Worm (Caenorhabditis elegans): ENCODE results near the gene fbxa-81.
A peak's percentile ranks its signal among the peaks of the same experiment; 100 is the strongest.

fbxa-81 gene

DNA sequence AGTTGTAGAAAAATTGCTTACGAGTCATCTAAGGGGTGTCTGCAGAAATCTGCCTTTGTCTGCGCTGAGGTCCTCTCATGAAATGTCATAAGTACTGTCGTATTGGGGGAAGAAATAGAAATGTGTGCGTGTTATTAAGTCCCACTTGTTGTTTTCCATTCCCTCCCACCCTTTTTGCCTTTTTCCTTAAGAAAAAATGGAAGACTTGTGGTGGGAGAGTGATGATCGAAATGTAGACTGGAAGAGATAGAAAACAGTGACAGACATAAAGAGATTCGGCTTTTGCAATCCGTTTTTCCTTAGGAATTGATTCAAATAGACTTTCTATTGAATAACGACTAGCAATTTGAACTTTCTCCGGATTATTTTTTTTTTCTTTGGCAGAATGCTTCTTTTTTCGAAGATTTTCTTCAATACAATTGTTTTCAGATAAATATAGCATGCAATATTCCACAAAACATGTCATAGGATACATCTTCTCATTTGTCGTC is 7.9 kb upstream of the fbxa-81 start, which contains the start of gene ram-5:
Gene ram-5 (plus strand): TSS at position 441 of the 491 bp plus-strand sequence.
- TF ChIP-seq ceh-82 (tag; optimal IDR thresholded peaks at IDR 0.05): no peak
- no peak for TF ChIP-seq nhr-43 (tag; optimal IDR thresholded peaks at IDR 0.05; ENCODE audit: poor library complexity, severe bottlenecking)
- no peak for TF ChIP-seq zag-1 (tag; optimal IDR thresholded peaks at IDR 0.05)
- no peak for TF ChIP-seq fkh-2 (tag; optimal IDR thresholded peaks at IDR 0.05)
- TF ChIP-seq nhr-11 (tag; optimal IDR thresholded peaks at IDR 0.05): no peak
- TF ChIP-seq unc-39 (tag; optimal IDR thresholded peaks at IDR 0.05): no peak
- TF ChIP-seq ztf-11 (tag; optimal IDR thresholded peaks at IDR 0.05): no peak

DNA sequence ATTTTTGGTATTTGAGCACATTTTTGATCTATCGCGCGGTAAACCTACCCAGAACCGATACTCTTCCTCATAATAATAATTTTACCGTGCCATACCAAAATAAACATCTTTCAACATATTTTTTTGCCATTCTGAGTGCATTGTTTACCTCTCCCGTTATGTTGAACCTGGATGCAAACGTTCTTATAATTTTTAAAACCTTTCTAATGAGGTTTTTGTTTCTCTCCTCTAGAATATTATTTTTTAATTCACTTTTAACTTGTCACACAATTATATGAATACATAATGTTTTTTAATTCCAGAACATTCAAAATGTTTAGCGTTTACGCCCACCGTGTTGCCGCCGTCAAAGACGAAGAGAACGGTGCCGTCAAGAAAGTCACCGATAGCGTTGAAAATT is 3.7 kb upstream of the fbxa-81 start, which contains the start of gene enri-2:
Gene enri-2 (plus strand): TSS at position 301 of the 400 bp plus-strand sequence.
- no peak for TF ChIP-seq nhr-237 (tag; optimal IDR thresholded peaks at IDR 0.05)
- no peak for TF ChIP-seq ama-1 (optimal IDR thresholded peaks at IDR 0.05)
- TF ChIP-seq jun-1 (tag; optimal IDR thresholded peaks at IDR 0.05): no peak
- no peak for TF ChIP-seq lin-39 (tag; optimal IDR thresholded peaks at IDR 0.05)
- TF ChIP-seq sea-2 (GFP tag; optimal IDR thresholded peaks at IDR 0.05): no peak
- TF ChIP-seq nhr-25 (tag; optimal IDR thresholded peaks at IDR 0.05): no peak
- no peak for TF ChIP-seq fos-1 (tag; optimal IDR thresholded peaks at IDR 0.05)
- no peak for TF ChIP-seq fkh-10 (GFP tag; optimal IDR thresholded peaks at IDR 0.05)
- TF ChIP-seq elt-3 (tag; optimal IDR thresholded peaks at IDR 0.05): no peak
- TF ChIP-seq aly-2 (tag; optimal IDR thresholded peaks at IDR 0.05): no peak
- TF ChIP-seq unc-39 (tag; optimal IDR thresholded peaks at IDR 0.05): no peak
- no peak for TF ChIP-seq tbx-2 (tag; optimal IDR thresholded peaks at IDR 0.05)
- TF ChIP-seq mdl-1 (tag; optimal IDR thresholded peaks at IDR 0.05): no peak
- no peak for TF ChIP-seq nhr-43 (tag; optimal IDR thresholded peaks at IDR 0.05; ENCODE audit: poor library complexity, severe bottlenecking)
- TF ChIP-seq lin-15B (tag; optimal IDR thresholded peaks at IDR 0.05): no peak
- TF ChIP-seq zag-1 (tag; optimal IDR thresholded peaks at IDR 0.05): no peak
- no peak for TF ChIP-seq nhr-23 (tag; optimal IDR thresholded peaks at IDR 0.05)
- no peak for TF ChIP-seq ztf-4 (tag; optimal IDR thresholded peaks at IDR 0.05)
- TF ChIP-seq ceh-9 (tag; optimal IDR thresholded peaks at IDR 0.05): no peak

DNA sequence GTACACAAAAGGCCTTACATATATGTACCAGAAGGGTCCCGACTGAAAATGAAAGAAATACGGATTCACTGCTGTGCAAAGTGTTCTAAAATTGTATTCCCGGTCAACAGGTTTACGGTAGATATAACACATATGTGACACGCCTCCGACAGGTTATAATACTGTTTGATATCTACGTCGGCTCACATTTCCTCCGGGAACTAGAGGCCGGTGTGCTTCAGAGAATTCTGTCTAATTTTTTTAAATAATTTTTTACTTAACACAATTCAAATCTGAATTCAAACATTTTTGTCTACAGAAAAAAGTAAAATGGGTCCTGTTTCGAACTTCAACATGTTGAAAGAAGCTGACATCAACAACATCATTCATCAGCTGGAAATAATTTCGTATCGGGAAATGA is 1.3 kb upstream of the fbxa-81 start, which contains the start of gene T24C2.3:
Gene T24C2.3 (plus strand): TSS at position 301 of the 400 bp plus-strand sequence.
- no peak for TF ChIP-seq ceh-16 (tag; optimal IDR thresholded peaks at IDR 0.05)
- no peak for TF ChIP-seq ceh-9 (tag; optimal IDR thresholded peaks at IDR 0.05)
- no peak for TF ChIP-seq aly-2 (tag; optimal IDR thresholded peaks at IDR 0.05)
- no peak for TF ChIP-seq nhr-11 (tag; optimal IDR thresholded peaks at IDR 0.05)
- no peak for TF ChIP-seq lin-15B (tag; optimal IDR thresholded peaks at IDR 0.05)
- no peak for TF ChIP-seq nfya-1 (tag; optimal IDR thresholded peaks at IDR 0.05; ENCODE audit: insufficient read depth)
- no peak for TF ChIP-seq R02D3.7 (tag; optimal IDR thresholded peaks at IDR 0.05)
- TF ChIP-seq pha-4 (tag; optimal IDR thresholded peaks at IDR 0.05): no peak
- TF ChIP-seq nhr-67 (tag; optimal IDR thresholded peaks at IDR 0.05): no peak
- TF ChIP-seq elt-2 (tag; optimal IDR thresholded peaks at IDR 0.05): no peak
- no peak for TF ChIP-seq nhr-28 (tag; optimal IDR thresholded peaks at IDR 0.05)
- TF ChIP-seq nhr-12 (tag; optimal IDR thresholded peaks at IDR 0.05): no peak
- TF ChIP-seq jun-1 (tag; optimal IDR thresholded peaks at IDR 0.05): no peak
- TF ChIP-seq sea-2 (GFP tag; optimal IDR thresholded peaks at IDR 0.05): no peak
- no peak for TF ChIP-seq fkh-10 (GFP tag; optimal IDR thresholded peaks at IDR 0.05)
- no peak for TF ChIP-seq snpc-4 (tag; optimal IDR thresholded peaks at IDR 0.05)
- no peak for TF ChIP-seq mdl-1 (tag; optimal IDR thresholded peaks at IDR 0.05)
- TF ChIP-seq unc-62 (GFP tag; optimal IDR thresholded peaks at IDR 0.05): no peak

- TF ChIP-seq pha-4 (tag; optimal IDR thresholded peaks at IDR 0.05): no peak
- TF ChIP-seq pqm-1 (tag; optimal IDR thresholded peaks at IDR 0.05): peak; percentile 75
- TF ChIP-seq unc-62 (GFP tag; optimal IDR thresholded peaks at IDR 0.05): no peak
- TF ChIP-seq elt-2 (tag; optimal IDR thresholded peaks at IDR 0.05): peak; percentile 80
Measured at ce11 chrX:14539468-14539867, 2.4 kb downstream of the fbxa-81 start.

DNA sequence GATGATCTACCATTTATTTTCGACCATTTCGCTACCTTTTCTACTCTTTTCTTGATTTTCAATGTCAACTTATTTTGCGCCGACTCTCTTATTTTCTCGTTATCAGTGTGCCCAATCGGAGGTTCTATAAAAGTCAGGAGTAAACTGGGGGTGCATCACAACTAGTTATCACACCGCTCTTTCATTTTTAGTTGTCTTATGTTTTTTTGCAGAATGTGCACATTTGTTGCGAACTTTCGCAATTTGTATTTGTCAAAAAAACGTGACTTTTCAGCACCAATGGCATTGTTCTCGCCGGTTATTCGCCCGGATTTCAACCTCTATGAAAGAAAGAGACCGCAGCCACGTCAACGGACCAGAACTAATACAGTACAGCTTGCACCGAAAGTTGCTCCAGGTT is 4.3 kb downstream of the fbxa-81 start:
- no peak for TF ChIP-seq unc-62 (GFP tag; optimal IDR thresholded peaks at IDR 0.05)
- TF ChIP-seq ceh-16 (tag; optimal IDR thresholded peaks at IDR 0.05): no peak
- TF ChIP-seq elt-2 (tag; optimal IDR thresholded peaks at IDR 0.05): peak; percentile 66
- TF ChIP-seq pha-4 (tag; optimal IDR thresholded peaks at IDR 0.05): peak; percentile 41
- TF ChIP-seq mml-1 (tag; optimal IDR thresholded peaks at IDR 0.05): no peak
- no peak for TF ChIP-seq mdl-1 (tag; optimal IDR thresholded peaks at IDR 0.05)
- peak; percentile 67 for TF ChIP-seq pqm-1 (tag; optimal IDR thresholded peaks at IDR 0.05)
- TF ChIP-seq ceh-9 (tag; optimal IDR thresholded peaks at IDR 0.05): no peak

Measured in whole organism, L3 larva.